Fruit fly (Drosophila melanogaster): ENCODE results near the gene CG43389.

- TF ChIP-seq bab1 (GFP tag; optimal IDR thresholded peaks at IDR 0.05) (no peak), CG14711 (tag; optimal IDR thresholded peaks at IDR 0.05) (no peak), kay (GFP tag; ENCODE audit: borderline replicate concordance) (no peak), pad (GFP tag; optimal IDR thresholded peaks at IDR 0.05) (no peak), Crg-1 (GFP tag; optimal IDR thresholded peaks at IDR 0.05) (no peak), CG5204 (GFP tag; optimal IDR thresholded peaks at IDR 0.05) (no peak), cnc (optimal IDR thresholded peaks at IDR 0.05) (no peak), toe (GFP tag; optimal IDR thresholded peaks at IDR 0.05) (no peak), CG1620 (GFP tag; optimal IDR thresholded peaks at IDR 0.05) (no peak)
Observed at dm6 chr3L:3268161-3268560, 20.3 kb downstream of the CG43389 start, which contains the start of gene CG34265.
